Worm (Caenorhabditis elegans) whole organism, young adult: Measurements from ENCODE around the gene thoc-7.

Experiments
- C06A6.2 ChIP-seq: fragments of 200-800 bp; sonication (Bioruptor generic); conservative IDR thresholded peaks from 2 replicates; pipeline ENCODE4 v1.3.6; 2022; ENCODE audit warnings: missing genetic modification characterization, missing compliant biosample characterization
- F10E7.11 ChIP-seq: sonication (generic microtip); optimal IDR thresholded peaks from 2 replicates; lab custom pipeline; 2017; ENCODE audit warnings: mild to moderate bottlenecking, missing genetic modification characterization, moderate library complexity, missing compliant biosample characterization
- F52B5.7 ChIP-seq: sonication (generic microtip); optimal IDR thresholded peaks from 2 replicates; lab custom pipeline; 2016; ENCODE audit warnings: mild to moderate bottlenecking, missing genetic modification characterization, missing compliant biosample characterization
- F55B11.4 ChIP-seq: sonication (generic microtip); optimal IDR thresholded peaks from 2 replicates; lab custom pipeline; 2016; ENCODE audit warnings: missing compliant biosample characterization, missing genetic modification characterization, borderline replicate concordance; ENCODE audit not compliant: insufficient read depth
- F57A8.1 ChIP-seq: fragments of 200-800 bp; sonication (Bioruptor generic); optimal IDR thresholded peaks from 2 replicates; lab custom pipeline; 2018; ENCODE audit warnings: mild to moderate bottlenecking, missing genetic modification characterization, moderate library complexity, missing compliant biosample characterization
- F57C9.4 ChIP-seq: sonication (generic microtip); optimal IDR thresholded peaks from 2 replicates; lab custom pipeline; 2017; ENCODE audit warnings: mild to moderate bottlenecking, missing genetic modification characterization, missing compliant biosample characterization
- K12H6.12 ChIP-seq: fragments of 200-800 bp; sonication (Bioruptor generic); optimal IDR thresholded peaks from 2 replicates; lab custom pipeline; 2018; ENCODE audit warnings: mild to moderate bottlenecking, missing genetic modification characterization, missing compliant biosample characterization
- T26A5.8 ChIP-seq: sonication (generic microtip); optimal IDR thresholded peaks from 2 replicates; lab custom pipeline; 2016; ENCODE audit warnings: missing genetic modification characterization, missing compliant biosample characterization
- Y53F4B.3 ChIP-seq: fragments of 200-800 bp; sonication (Bioruptor generic); IDR thresholded peaks from 2 replicates; pipeline ENCODE4 v1.3.6; 2022; ENCODE audit warnings: missing genetic modification reagents, missing genetic modification characterization, missing compliant biosample characterization
- atf-7 ChIP-seq: sonication (generic microtip); optimal IDR thresholded peaks from 2 replicates; lab custom pipeline; 2017; ENCODE audit warnings: mild to moderate bottlenecking, missing genetic modification characterization, missing compliant biosample characterization
- attf-5 ChIP-seq: fragments of 200-800 bp; sonication (Bioruptor generic); optimal IDR thresholded peaks from 2 replicates; lab custom pipeline; 2018; ENCODE audit warnings: mild to moderate bottlenecking, missing genetic modification characterization, missing compliant biosample characterization
- bed-2 ChIP-seq: fragments of 200-800 bp; sonication (Bioruptor generic); IDR thresholded peaks from 2 replicates; pipeline ENCODE4 v1.3.6; 2022; ENCODE audit warnings: missing genetic modification reagents, missing genetic modification characterization, missing compliant biosample characterization
- cebp-1 ChIP-seq, 2 experiments: fragments of 200-800 bp in 1 of 2; sonication (Bioruptor generic) in 1 of 2; sonication (generic microtip) in 1 of 2; IDR thresholded peaks in 1 of 2; optimal IDR thresholded peaks in 1 of 2; 2 replicates each; pipeline versions ENCODE4 v1.3.6 to Lab custom; 2017 to 2022; ENCODE audit warnings: missing compliant biosample characterization in 2 of 2, missing genetic modification characterization in 2 of 2, mild to moderate bottlenecking in 1 of 2, missing genetic modification reagents in 1 of 2, moderate library complexity in 1 of 2
- chd-7 ChIP-seq: sonication (generic microtip); optimal IDR thresholded peaks from 2 replicates; lab custom pipeline; 2016; ENCODE audit warnings: mild to moderate bottlenecking, missing genetic modification characterization, moderate library complexity, missing compliant biosample characterization
- die-1 ChIP-seq: sonication (generic microtip); optimal IDR thresholded peaks from 2 replicates; lab custom pipeline; 2016; ENCODE audit warnings: missing genotype, mild to moderate bottlenecking, missing genetic modification characterization, missing compliant biosample characterization
- egrh-3 ChIP-seq: fragments of 200-800 bp; sonication (Bioruptor generic); IDR thresholded peaks from 2 replicates; pipeline ENCODE4 v1.3.6; 2022; ENCODE audit warnings: missing genetic modification reagents, missing genetic modification characterization, missing compliant biosample characterization
- ekl-4 ChIP-seq: fragments of 200-800 bp; sonication (Bioruptor generic); IDR thresholded peaks from 2 replicates; pipeline ENCODE4 v1.3.6; 2022; ENCODE audit warnings: missing genetic modification reagents, missing genetic modification characterization, missing compliant biosample characterization
- hmg-1.2 ChIP-seq: fragments of 200-800 bp; sonication (Bioruptor generic); IDR thresholded peaks from 2 replicates; pipeline ENCODE4 v1.3.6; 2022; ENCODE audit warnings: missing genetic modification reagents, missing genetic modification characterization, missing compliant biosample characterization
- let-526 ChIP-seq: fragments of 200-800 bp; sonication (Bioruptor generic); IDR thresholded peaks from 2 replicates; pipeline ENCODE4 v1.3.6; 2022; ENCODE audit warnings: missing genetic modification reagents, missing genetic modification characterization, missing compliant biosample characterization
- let-607 ChIP-seq, 2 experiments: fragments of 200-800 bp in 1 of 2; sonication (Bioruptor generic) in 1 of 2; sonication (generic microtip) in 1 of 2; optimal IDR thresholded peaks; 2 replicates each; lab custom pipeline; 2016 to 2018; ENCODE audit warnings: mild to moderate bottlenecking in 2 of 2, missing compliant biosample characterization in 2 of 2, missing genetic modification characterization in 2 of 2, moderate library complexity in 2 of 2, missing genotype in 1 of 2
- madf-10 ChIP-seq: sonication (generic microtip); optimal IDR thresholded peaks from 2 replicates; lab custom pipeline; 2016; ENCODE audit warnings: mild to moderate bottlenecking, missing genetic modification characterization, missing compliant biosample characterization
- mel-28 ChIP-seq: sonication (generic microtip); optimal IDR thresholded peaks from 2 replicates; lab custom pipeline; 2016; ENCODE audit warnings: borderline replicate concordance, mild to moderate bottlenecking, missing genetic modification characterization, missing compliant biosample characterization
- nfya-1 ChIP-seq: sonication (generic microtip); optimal IDR thresholded peaks from 2 replicates; lab custom pipeline; 2017; ENCODE audit warnings: antibody characterized with exemption, missing compliant biosample characterization, missing genetic modification characterization, borderline replicate concordance; ENCODE audit not compliant: insufficient read depth
- nhr-120 ChIP-seq: fragments of 200-800 bp; sonication (Bioruptor generic); IDR thresholded peaks from 2 replicates; pipeline ENCODE4 v1.3.6; 2022; ENCODE audit warnings: missing genetic modification characterization, missing compliant biosample characterization
- nhr-90 ChIP-seq: sonication (generic microtip); optimal IDR thresholded peaks from 2 replicates; lab custom pipeline; 2016; ENCODE audit warnings: missing genotype, mild to moderate bottlenecking, missing genetic modification characterization, missing compliant biosample characterization
- pbrm-1 ChIP-seq: fragments of 200-800 bp; sonication (Bioruptor generic); IDR thresholded peaks from 2 replicates; pipeline ENCODE4 v1.3.6; 2022; ENCODE audit warnings: missing genetic modification reagents, missing genetic modification characterization, missing compliant biosample characterization
- repo-1 ChIP-seq: sonication (generic microtip); optimal IDR thresholded peaks from 2 replicates; lab custom pipeline; 2017; ENCODE audit warnings: mild to moderate bottlenecking, missing genetic modification characterization, missing compliant biosample characterization
- rpc-1 ChIP-seq, 2 experiments: fragments of 150-350 bp in 1 of 2; sonication (generic microtip) in 1 of 2; optimal IDR thresholded peaks; 2 replicates each; lab custom pipeline; 2014 to 2018; ENCODE audit warnings: missing biosample characterization in 1 of 2, missing genetic modification characterization in 1 of 2, missing genetic modification reagents in 1 of 2, missing genotype in 1 of 2
- sdz-38 ChIP-seq: sonication (generic microtip); optimal IDR thresholded peaks from 2 replicates; lab custom pipeline; 2016; ENCODE audit warnings: missing genotype, missing genetic modification characterization, missing compliant biosample characterization
- snpc-3.4 ChIP-seq: sonication (generic microtip); optimal IDR thresholded peaks from 2 replicates; lab custom pipeline; 2017; ENCODE audit warnings: missing genetic modification characterization, mild to moderate bottlenecking, missing compliant biosample characterization, antibody characterized with exemption, moderate library complexity, missing genotype, missing genetic modification reagents
- somi-1 ChIP-seq: fragments of 200-800 bp; sonication (Bioruptor generic); optimal IDR thresholded peaks from 2 replicates; lab custom pipeline; 2018; ENCODE audit warnings: mild to moderate bottlenecking, missing genetic modification characterization, missing compliant biosample characterization
- unc-130 ChIP-seq: sonication (generic microtip); optimal IDR thresholded peaks from 2 replicates; lab custom pipeline; 2016; ENCODE audit warnings: missing genetic modification reagents, missing genetic modification characterization, missing compliant biosample characterization
- xnd-1 ChIP-seq: sonication (generic microtip); optimal IDR thresholded peaks from 2 replicates; lab custom pipeline; 2016; ENCODE audit warnings: missing genotype, missing genetic modification reagents, missing genetic modification characterization, missing compliant biosample characterization
- zim-3 ChIP-seq: sonication (generic microtip); optimal IDR thresholded peaks from 2 replicates; lab custom pipeline; 2017; ENCODE audit warnings: mild to moderate bottlenecking, missing genetic modification characterization, moderate library complexity, missing compliant biosample characterization
- ztf-28 ChIP-seq: fragments of 200-800 bp; sonication (Bioruptor generic); IDR thresholded peaks from 2 replicates; pipeline ENCODE4 v1.3.6; 2022; ENCODE audit warnings: missing genetic modification reagents, missing genetic modification characterization, missing compliant biosample characterization
- ztf-6 ChIP-seq: fragments of 200-800 bp; sonication (Bioruptor generic); IDR thresholded peaks from 2 replicates; pipeline ENCODE4 v1.3.6; 2022; ENCODE audit warnings: missing genetic modification reagents, missing genetic modification characterization, missing compliant biosample characterization

thoc-7 gene

ce11 chrIV:13876565-13877153 lies 5.9 kb upstream of the thoc-7 start, which contains the start of gene prdh-1:
TSS of gene prdh-1 (minus strand) at chrIV:13876615.
- TF ChIP-seq bed-2 (no peak), atf-7 (tag; lab: Kevin White, UChicago) (no peak), T26A5.8 (tag; lab: Kevin White, UChicago) (no peak), F57A8.1 (GFP tag; lab: Kevin White, UChicago) (no peak), ekl-4 (no peak), let-607 (tag; optimal IDR thresholded peaks at IDR 0.05; lab: Kevin White, UChicago) (no peak)

DNA sequence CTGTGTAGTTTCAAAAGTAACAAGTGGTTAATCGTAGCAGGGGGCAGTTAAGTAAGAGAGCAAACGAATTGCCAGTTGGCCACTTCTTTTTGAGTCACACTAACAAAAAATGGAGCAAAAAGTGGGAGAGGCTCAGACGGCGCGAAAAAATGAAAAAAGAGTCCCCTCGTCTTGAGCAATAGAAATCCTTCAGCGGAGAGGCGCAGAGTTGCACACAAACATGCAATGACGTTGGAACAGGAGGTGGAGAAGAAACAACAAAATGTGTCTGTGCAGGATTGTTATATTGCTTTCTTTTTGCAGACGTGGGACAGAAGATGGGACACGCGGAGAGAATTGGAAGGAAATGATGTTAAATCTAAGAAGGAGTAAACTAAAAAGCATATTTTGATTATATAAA lies 4.8 kb upstream of the thoc-7 start:
- peak; percentile 21 for TF ChIP-seq attf-5
- TF ChIP-seq cebp-1 (GFP tag; IDR thresholded peaks at IDR 0.05; lab: Robert Waterston, UW), result no peak
- TF ChIP-seq cebp-1 (tag; optimal IDR thresholded peaks at IDR 0.05; lab: Kevin White, UChicago), result peak; percentile 44
- TF ChIP-seq madf-10 (tag; lab: Kevin White, UChicago), result peak; percentile 95
- TF ChIP-seq nfya-1 (tag; lab: Kevin White, UChicago), result no peak
- TF ChIP-seq K12H6.12 (tag; lab: Kevin White, UChicago), result peak; percentile 2
- TF ChIP-seq somi-1, result no peak

DNA sequence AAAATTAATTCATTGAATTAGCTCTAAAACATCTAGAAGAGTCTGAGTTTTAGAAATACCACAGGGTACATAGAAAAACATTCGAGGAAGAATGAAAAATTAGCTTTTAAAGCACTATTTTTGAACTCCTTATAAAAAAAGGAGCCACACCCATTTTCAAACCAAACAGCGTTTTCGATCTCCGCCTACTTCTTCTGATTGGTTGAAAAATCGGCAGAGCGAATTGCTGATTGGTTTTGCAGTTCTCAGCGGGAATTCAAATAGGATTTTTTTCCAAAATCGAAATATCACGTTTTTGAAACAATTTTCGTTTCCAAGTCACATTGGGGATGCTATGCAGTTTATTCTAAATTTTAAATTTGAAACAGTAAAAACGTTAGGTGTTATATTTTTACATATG lies 4.4 kb upstream of the thoc-7 start:
- no peak for TF ChIP-seq rpc-1 (optimal IDR thresholded peaks at IDR 0.05; lab: Kevin White, UChicago)
- no peak for TF ChIP-seq rpc-1 (tag; optimal IDR thresholded peaks at IDR 0.05; lab: Kevin White, UChicago)
- no peak for TF ChIP-seq let-526
- TF ChIP-seq cebp-1 (GFP tag; IDR thresholded peaks at IDR 0.05; lab: Robert Waterston, UW), result no peak
- no peak for TF ChIP-seq cebp-1 (tag; optimal IDR thresholded peaks at IDR 0.05; lab: Kevin White, UChicago)
- no peak for TF ChIP-seq F10E7.11 (tag; lab: Kevin White, UChicago)
- no peak for TF ChIP-seq F52B5.7 (tag; lab: Kevin White, UChicago)
- TF ChIP-seq repo-1 (tag; lab: Kevin White, UChicago), result no peak
- no peak for TF ChIP-seq F57A8.1 (GFP tag; lab: Kevin White, UChicago)
- no peak for TF ChIP-seq sdz-38 (tag; lab: Kevin White, UChicago)
- TF ChIP-seq xnd-1, result no peak
- TF ChIP-seq nhr-120 (GFP tag; lab: Robert Waterston, UW), result no peak
- TF ChIP-seq unc-130, result no peak
- no peak for TF ChIP-seq nhr-90
- TF ChIP-seq F57C9.4 (tag; lab: Kevin White, UChicago), result no peak
- TF ChIP-seq F55B11.4, result no peak
- no peak for TF ChIP-seq die-1
- TF ChIP-seq chd-7 (tag; lab: Kevin White, UChicago), result no peak
- no peak for TF ChIP-seq ztf-6 (GFP tag; lab: Robert Waterston, UW)
- TF ChIP-seq egrh-3 (GFP tag; lab: Robert Waterston, UW), result no peak
- TF ChIP-seq mel-28 (tag; lab: Kevin White, UChicago), result no peak

- no peak for TF ChIP-seq rpc-1 (optimal IDR thresholded peaks at IDR 0.05; lab: Kevin White, UChicago)
- no peak for TF ChIP-seq rpc-1 (tag; optimal IDR thresholded peaks at IDR 0.05; lab: Kevin White, UChicago)
- no peak for TF ChIP-seq nhr-120 (GFP tag; lab: Robert Waterston, UW)
- no peak for TF ChIP-seq hmg-1.2
- no peak for TF ChIP-seq somi-1
- TF ChIP-seq C06A6.2, result no peak
- no peak for TF ChIP-seq zim-3 (tag; lab: Kevin White, UChicago)
- no peak for TF ChIP-seq ztf-28 (GFP tag; lab: Robert Waterston, UW)
- no peak for TF ChIP-seq sdz-38 (tag; lab: Kevin White, UChicago)
- no peak for TF ChIP-seq snpc-3.4
- TF ChIP-seq Y53F4B.3 (GFP tag; lab: Robert Waterston, UW), result no peak
- no peak for TF ChIP-seq chd-7 (tag; lab: Kevin White, UChicago)
- TF ChIP-seq pbrm-1 (GFP tag; lab: Robert Waterston, UW), result no peak
Observed at ce11 chrIV:13878738-13879137, 3.8 kb upstream of the thoc-7 start.
